Worm (Caenorhabditis elegans) whole organism, late embryonic: Measurements from ENCODE around the gene lipl-6.
A peak's percentile ranks its signal among the peaks of the same experiment; 100 is the strongest.

Experiments
- C08G9.2 ChIP-seq: sonication (generic microtip); optimal IDR thresholded peaks from 2 replicates; lab custom pipeline; 2016; ENCODE audit warnings: mild to moderate bottlenecking, missing genetic modification characterization, moderate library complexity, missing compliant biosample characterization
- C38D4.7 ChIP-seq: fragments of 200-800 bp; sonication (Bioruptor generic); optimal IDR thresholded peaks from 2 replicates; lab custom pipeline; 2018; ENCODE audit warnings: mild to moderate bottlenecking, missing genetic modification characterization, moderate library complexity, missing compliant biosample characterization
- F13H6.1 ChIP-seq: sonication (generic microtip); optimal IDR thresholded peaks from 2 replicates; lab custom pipeline; 2016; ENCODE audit warnings: missing genetic modification characterization, missing compliant biosample characterization
- K02D7.2 ChIP-seq: sonication (generic microtip); optimal IDR thresholded peaks from 2 replicates; lab custom pipeline; 2017; ENCODE audit warnings: mild to moderate bottlenecking, missing genetic modification characterization, missing compliant biosample characterization
- K09A11.1 ChIP-seq: sonication (generic microtip); optimal IDR thresholded peaks from 2 replicates; lab custom pipeline; 2017; ENCODE audit warnings: antibody characterized with exemption, mild to moderate bottlenecking, missing genetic modification characterization, missing compliant biosample characterization; ENCODE audit not compliant: insufficient read depth
- Y22D7AL.16 ChIP-seq: sonication (generic microtip); optimal IDR thresholded peaks from 2 replicates; lab custom pipeline; 2016; ENCODE audit warnings: missing genetic modification characterization, missing compliant biosample characterization
- ama-1 ChIP-seq: fragments of 150-350 bp; optimal IDR thresholded peaks from 2 replicates; lab custom pipeline; 2014
- ceh-19 ChIP-seq: fragments of 200-800 bp; sonication (Bioruptor generic); optimal IDR thresholded peaks from 2 replicates; lab custom pipeline; 2018; ENCODE audit warnings: mild to moderate bottlenecking, missing genetic modification characterization, missing compliant biosample characterization
- ceh-2 ChIP-seq: sonication (generic microtip); optimal IDR thresholded peaks from 2 replicates; lab custom pipeline; 2016; ENCODE audit warnings: missing genotype, missing genetic modification characterization, missing compliant biosample characterization
- ceh-22 ChIP-seq: sonication (generic microtip); optimal IDR thresholded peaks from 2 replicates; lab custom pipeline; 2017; ENCODE audit warnings: missing biosample characterization, missing genetic modification characterization
- ceh-30 ChIP-seq: fragments of 150-350 bp; optimal IDR thresholded peaks from 2 replicates; lab custom pipeline; 2014; ENCODE audit warnings: missing biosample characterization, missing genetic modification characterization
- ceh-31 ChIP-seq: sonication (generic microtip); optimal IDR thresholded peaks from 2 replicates; lab custom pipeline; 2016; ENCODE audit warnings: missing genetic modification characterization, missing compliant biosample characterization
- ceh-34 ChIP-seq: sonication (generic microtip); optimal IDR thresholded peaks from 2 replicates; lab custom pipeline; 2016; ENCODE audit warnings: mild to moderate bottlenecking, missing genetic modification characterization, missing compliant biosample characterization
- ceh-45 ChIP-seq: fragments of 200-800 bp; sonication (Bioruptor generic); IDR thresholded peaks from 2 replicates; pipeline ENCODE4 v1.3.6; 2022; ENCODE audit warnings: missing genetic modification reagents, missing genetic modification characterization, missing compliant biosample characterization
- ceh-48 ChIP-seq: sonication (generic microtip); optimal IDR thresholded peaks from 2 replicates; lab custom pipeline; 2016; ENCODE audit warnings: missing genetic modification characterization, inconsistent platforms, missing compliant biosample characterization
- ceh-6 ChIP-seq: fragments of 200-800 bp; sonication (Bioruptor generic); optimal IDR thresholded peaks from 2 replicates; lab custom pipeline; 2018; ENCODE audit warnings: mild to moderate bottlenecking, missing genetic modification characterization, missing compliant biosample characterization
- ceh-9 ChIP-seq: sonication (generic microtip); optimal IDR thresholded peaks from 2 replicates; lab custom pipeline; 2016; ENCODE audit warnings: mild to moderate bottlenecking, missing genetic modification characterization, inconsistent platforms, missing compliant biosample characterization
- che-1 ChIP-seq: sonication (generic microtip); optimal IDR thresholded peaks from 2 replicates; lab custom pipeline; 2016; ENCODE audit warnings: mild to moderate bottlenecking, missing genetic modification characterization, missing compliant biosample characterization
- dve-1 ChIP-seq: sonication (generic microtip); optimal IDR thresholded peaks from 2 replicates; lab custom pipeline; 2017; ENCODE audit warnings: antibody characterized with exemption, mild to moderate bottlenecking, missing genetic modification characterization, missing compliant biosample characterization
- elt-2 ChIP-seq: sonication (generic microtip); optimal IDR thresholded peaks from 2 replicates; lab custom pipeline; 2016; ENCODE audit warnings: missing genetic modification reagents, missing genetic modification characterization, missing compliant biosample characterization
- elt-4 ChIP-seq: sonication (generic microtip); optimal IDR thresholded peaks from 2 replicates; lab custom pipeline; 2016; ENCODE audit warnings: missing genetic modification characterization, missing compliant biosample characterization
- fax-1 ChIP-seq: sonication (generic microtip); optimal IDR thresholded peaks from 2 replicates; lab custom pipeline; 2016; ENCODE audit warnings: missing genotype, missing genetic modification characterization, missing compliant biosample characterization
- fkh-10 ChIP-seq: fragments of 150-350 bp; optimal IDR thresholded peaks from 2 replicates; lab custom pipeline; 2014; ENCODE audit warnings: missing biosample characterization, missing genetic modification reagents, missing genetic modification characterization
- fkh-6 ChIP-seq: sonication (generic microtip); optimal IDR thresholded peaks from 2 replicates; lab custom pipeline; 2016; ENCODE audit warnings: missing genetic modification characterization, missing compliant biosample characterization
- hlh-13 ChIP-seq: fragments of 200-800 bp; sonication (Bioruptor generic); optimal IDR thresholded peaks from 2 replicates; lab custom pipeline; 2018; ENCODE audit warnings: mild to moderate bottlenecking, missing genetic modification characterization, missing compliant biosample characterization
- hlh-30 ChIP-seq: sonication (generic microtip); optimal IDR thresholded peaks from 2 replicates; lab custom pipeline; 2017; ENCODE audit warnings: antibody characterized with exemption, missing genetic modification characterization, missing compliant biosample characterization; ENCODE audit not compliant: insufficient read depth
- hlh-8 ChIP-seq: sonication (generic microtip); optimal IDR thresholded peaks from 2 replicates; lab custom pipeline; 2016; ENCODE audit warnings: missing genotype, missing genetic modification characterization, missing compliant biosample characterization
- lim-6 ChIP-seq: sonication (generic microtip); optimal IDR thresholded peaks from 2 replicates; lab custom pipeline; 2016; ENCODE audit warnings: missing genetic modification characterization, missing compliant biosample characterization
- mec-3 ChIP-seq: sonication (generic microtip); optimal IDR thresholded peaks from 2 replicates; lab custom pipeline; 2016; ENCODE audit warnings: borderline replicate concordance, missing genetic modification characterization, missing compliant biosample characterization
- nfya-1 ChIP-seq: sonication (generic microtip); optimal IDR thresholded peaks from 2 replicates; lab custom pipeline; 2017; ENCODE audit warnings: missing genetic modification characterization, mild to moderate bottlenecking, missing compliant biosample characterization, antibody characterized with exemption, moderate library complexity
- nhr-11 ChIP-seq: fragments of 150-350 bp; optimal IDR thresholded peaks from 2 replicates; lab custom pipeline; 2014; ENCODE audit warnings: missing biosample characterization, missing genetic modification characterization
- nhr-232 ChIP-seq: sonication (generic microtip); optimal IDR thresholded peaks from 2 replicates; lab custom pipeline; 2016; ENCODE audit warnings: missing genetic modification characterization, missing compliant biosample characterization
- npax-4 ChIP-seq: sonication (generic microtip); optimal IDR thresholded peaks from 2 replicates; lab custom pipeline; 2016; ENCODE audit warnings: missing genetic modification characterization, missing compliant biosample characterization
- odd-2 ChIP-seq: sonication (generic microtip); optimal IDR thresholded peaks from 2 replicates; lab custom pipeline; 2017; ENCODE audit warnings: antibody characterized with exemption, mild to moderate bottlenecking, missing genetic modification characterization, missing compliant biosample characterization
- pat-9 ChIP-seq: fragments of 200-800 bp; sonication (Bioruptor generic); optimal IDR thresholded peaks from 2 replicates; lab custom pipeline; 2018; ENCODE audit warnings: mild to moderate bottlenecking, missing genetic modification characterization, moderate library complexity, missing compliant biosample characterization
- pha-4 ChIP-seq: fragments of 150-350 bp; optimal IDR thresholded peaks from 2 replicates; lab custom pipeline; 2018; ENCODE audit warnings: missing biosample characterization, missing genetic modification reagents, missing genetic modification characterization
- pqm-1 ChIP-seq: sonication (generic microtip); optimal IDR thresholded peaks from 2 replicates; lab custom pipeline; 2016; ENCODE audit warnings: missing genetic modification characterization, missing compliant biosample characterization
- ref-2 ChIP-seq: sonication (generic microtip); optimal IDR thresholded peaks from 2 replicates; lab custom pipeline; 2016; ENCODE audit warnings: missing genetic modification characterization, missing compliant biosample characterization
- rnt-1 ChIP-seq: sonication (generic microtip); optimal IDR thresholded peaks from 2 replicates; lab custom pipeline; 2016; ENCODE audit warnings: missing genetic modification characterization, missing compliant biosample characterization
- sdc-2 ChIP-seq: sonication (generic microtip); optimal IDR thresholded peaks from 2 replicates; lab custom pipeline; 2016; ENCODE audit warnings: missing genotype, missing genetic modification characterization, missing compliant biosample characterization
- sox-4 ChIP-seq: sonication (generic microtip); optimal IDR thresholded peaks from 2 replicates; lab custom pipeline; 2017; ENCODE audit warnings: mild to moderate bottlenecking, missing genetic modification characterization, inconsistent platforms, missing compliant biosample characterization
- syd-9 ChIP-seq: sonication (generic microtip); optimal IDR thresholded peaks from 2 replicates; lab custom pipeline; 2016; ENCODE audit warnings: mild to moderate bottlenecking, missing genetic modification characterization, moderate library complexity, missing compliant biosample characterization
- tbx-2 ChIP-seq: sonication (generic microtip); optimal IDR thresholded peaks from 2 replicates; lab custom pipeline; 2016; ENCODE audit warnings: missing genetic modification characterization, missing compliant biosample characterization
- tbx-7 ChIP-seq: sonication (generic microtip); optimal IDR thresholded peaks from 2 replicates; lab custom pipeline; 2016; ENCODE audit warnings: missing genotype, missing genetic modification characterization, missing compliant biosample characterization
- ttx-3 ChIP-seq: sonication (generic microtip); optimal IDR thresholded peaks from 2 replicates; lab custom pipeline; 2016; ENCODE audit warnings: missing genetic modification reagents, missing genetic modification characterization, missing compliant biosample characterization
- unc-3 ChIP-seq, 2 experiments: fragments of 200-800 bp in 1 of 2; sonication (Bioruptor generic) in 1 of 2; sonication (generic microtip) in 1 of 2; conservative IDR thresholded peaks in 1 of 2; optimal IDR thresholded peaks in 1 of 2; 2 replicates each; pipeline versions ENCODE4 v1.3.6 to Lab custom; 2016 to 2022; ENCODE audit warnings: missing compliant biosample characterization in 2 of 2, missing genetic modification characterization in 2 of 2, missing genetic modification reagents in 1 of 2
- unc-42 ChIP-seq: sonication (generic microtip); optimal IDR thresholded peaks from 2 replicates; lab custom pipeline; 2016; ENCODE audit warnings: missing genotype, missing genetic modification characterization, missing compliant biosample characterization
- unc-55 ChIP-seq: sonication (generic microtip); optimal IDR thresholded peaks from 2 replicates; lab custom pipeline; 2017; ENCODE audit warnings: missing biosample characterization, missing genetic modification reagents, missing genetic modification characterization
- ztf-16 ChIP-seq: sonication (generic microtip); optimal IDR thresholded peaks from 2 replicates; lab custom pipeline; 2017; ENCODE audit warnings: missing genetic modification characterization, missing compliant biosample characterization

Gene lipl-6

ce11 chrV:6893681-6894080, 40.4 kb downstream of the lipl-6 start:
- TF ChIP-seq ref-2 (tag; lab: Kevin White, UChicago): no peak
- peak; percentile 88 for TF ChIP-seq ceh-34 (tag; lab: Kevin White, UChicago)
- peak; percentile 10 for TF ChIP-seq tbx-2 (tag; lab: Kevin White, UChicago)
- TF ChIP-seq unc-42 (tag; lab: Kevin White, UChicago): peak; percentile 19
- peak; percentile 5 for TF ChIP-seq ceh-31 (tag; lab: Kevin White, UChicago)
- peak; percentile 25 for TF ChIP-seq syd-9 (tag; lab: Kevin White, UChicago)
- TF ChIP-seq ceh-48: peak; percentile 59
- no peak for TF ChIP-seq hlh-8
- peak; percentile 52 for TF ChIP-seq ceh-19 (GFP tag; lab: Kevin White, UChicago)

- TF ChIP-seq nhr-232 (peak; percentile 72), fax-1 (peak; percentile 64), pqm-1 (peak; percentile 90), ceh-22 (no peak), unc-3 (GFP tag; conservative IDR thresholded peaks at IDR 0.05; lab: Robert Waterston, UW) (peak; percentile 57; the same call in 1 of the 2 replicates), unc-3 (tag; optimal IDR thresholded peaks at IDR 0.05; lab: Kevin White, UChicago) (peak; percentile 69), ceh-6 (GFP tag; lab: Kevin White, UChicago) (peak; percentile 78), nfya-1 (tag; lab: Kevin White, UChicago) (peak; percentile 49), mec-3 (tag; lab: Kevin White, UChicago) (no peak), npax-4 (tag; lab: Kevin White, UChicago) (peak; percentile 69), hlh-13 (GFP tag; lab: Kevin White, UChicago) (peak; percentile 70), rnt-1 (tag; lab: Kevin White, UChicago) (peak; percentile 46), K02D7.2 (peak; percentile 62), dve-1 (tag; lab: Kevin White, UChicago) (peak; percentile 38), sdc-2 (tag; lab: Kevin White, UChicago) (peak; percentile 49), K09A11.1 (no peak), fkh-6 (tag; lab: Kevin White, UChicago) (peak; percentile 82), elt-2 (peak; percentile 82), ref-2 (tag; lab: Kevin White, UChicago) (peak; percentile 82), ttx-3 (tag; lab: Kevin White, UChicago) (peak; percentile 76), ceh-31 (tag; lab: Kevin White, UChicago) (peak; percentile 49), fkh-10 (GFP tag; lab: Kevin White, UChicago) (no peak), tbx-7 (tag; lab: Kevin White, UChicago) (no peak), pat-9 (tag; lab: Kevin White, UChicago) (peak; percentile 70), elt-4 (tag; lab: Kevin White, UChicago) (no peak), ceh-19 (GFP tag; lab: Kevin White, UChicago) (peak; percentile 78), Y22D7AL.16 (tag; lab: Kevin White, UChicago) (peak; percentile 70), hlh-30 (no peak), ztf-16 (peak; percentile 76), sox-4 (tag; lab: Kevin White, UChicago) (peak; percentile 82), nhr-11 (no peak), syd-9 (tag; lab: Kevin White, UChicago) (peak; percentile 77), ceh-30 (tag; lab: Kevin White, UChicago) (no peak), pha-4 (tag; lab: Kevin White, UChicago) (no peak), C38D4.7 (GFP tag; lab: Kevin White, UChicago) (peak; percentile 84), ceh-2 (tag; lab: Kevin White, UChicago) (peak; percentile 11), C08G9.2 (tag; lab: Kevin White, UChicago) (peak; percentile 65), ama-1 (lab: Kevin White, UChicago) (no peak), ceh-48 (peak; percentile 46), ceh-45 (GFP tag; lab: Robert Waterston, UW) (peak; percentile 58; the same call in 1 of the 2 replicates), unc-55 (GFP tag; lab: Kevin White, UChicago) (no peak), F13H6.1 (peak; percentile 71), odd-2 (tag; lab: Kevin White, UChicago) (peak; percentile 18), ceh-9 (tag; lab: Kevin White, UChicago) (no peak), lim-6 (tag; lab: Kevin White, UChicago) (peak; percentile 19), che-1 (tag; lab: Kevin White, UChicago) (peak; percentile 83)
Observed at ce11 chrV:6888828-6889227, 45.3 kb downstream of the lipl-6 start.
